Fruit fly (Drosophila melanogaster) whole organism, pupa: ENCODE data around the gene chinmo.

Experiments
- CG10348 ChIP-seq: fragments of 200-800 bp; sonication (Bioruptor generic); IDR thresholded peaks from 2 replicates; pipeline ENCODE4 v1.3.6; 2022; ENCODE audit warnings: missing biosample characterization, missing genetic modification characterization
- CG12605 ChIP-seq: fragments of 200-800 bp; sonication (Bioruptor generic); IDR thresholded peaks from 2 replicates; pipeline ENCODE4 v1.3.6; 2022; ENCODE audit warnings: missing biosample characterization, missing genetic modification characterization
- CG13204 ChIP-seq: fragments of 200-800 bp; sonication (Bioruptor generic); optimal IDR thresholded peaks from 2 replicates; lab custom pipeline; 2018; ENCODE audit warnings: missing biosample characterization, mild to moderate bottlenecking, missing genetic modification characterization, moderate library complexity
- CG14655 ChIP-seq: fragments of 200-800 bp; sonication (Bioruptor generic); optimal IDR thresholded peaks from 3 replicates; lab custom pipeline; 2017; ENCODE audit warnings: mild to moderate bottlenecking, missing biosample characterization, missing genetic modification reagents, missing genetic modification characterization
- CG15710 ChIP-seq: fragments of 200-800 bp; sonication (Bioruptor generic); optimal IDR thresholded peaks from 2 replicates; lab custom pipeline; 2018; ENCODE audit warnings: missing biosample characterization, mild to moderate bottlenecking, missing genetic modification characterization, moderate library complexity
- CG17806 ChIP-seq: fragments of 200-800 bp; sonication (Bioruptor generic); optimal IDR thresholded peaks from 2 replicates; lab custom pipeline; 2018; ENCODE audit warnings: missing biosample characterization, mild to moderate bottlenecking, missing genetic modification characterization, moderate library complexity
- CG32121 ChIP-seq: fragments of 200-800 bp; sonication (Bioruptor generic); IDR thresholded peaks from 2 replicates; pipeline ENCODE4 v1.3.6; 2022; ENCODE audit warnings: missing biosample characterization, missing genetic modification characterization
- CG34367 ChIP-seq: fragments of 200-800 bp; sonication (Bioruptor generic); optimal IDR thresholded peaks from 2 replicates; lab custom pipeline; 2018; ENCODE audit warnings: missing biosample characterization, mild to moderate bottlenecking, missing genetic modification characterization
- CG4496 ChIP-seq: fragments of 200-800 bp; sonication (Bioruptor generic); IDR thresholded peaks from 3 replicates; pipeline ENCODE4 v1.3.6; 2022; ENCODE audit warnings: missing biosample characterization, missing genetic modification characterization
- CG8159 ChIP-seq: fragments of 200-800 bp; sonication (Bioruptor generic); optimal IDR thresholded peaks from 3 replicates; lab custom pipeline; 2018; ENCODE audit warnings: missing biosample characterization, mild to moderate bottlenecking, missing genetic modification characterization, moderate library complexity
- CG8301 ChIP-seq: fragments of 200-800 bp; sonication (Bioruptor generic); optimal IDR thresholded peaks from 2 replicates; lab custom pipeline; 2018; ENCODE audit warnings: missing biosample characterization, mild to moderate bottlenecking, missing genetic modification characterization
- CG9948 ChIP-seq: fragments of 200-800 bp; sonication (Bioruptor generic); optimal IDR thresholded peaks from 2 replicates; lab custom pipeline; 2018; ENCODE audit warnings: missing biosample characterization, mild to moderate bottlenecking, missing genetic modification characterization, moderate library complexity
- D1 ChIP-seq: fragments of 200-800 bp; sonication (Bioruptor generic); optimal IDR thresholded peaks from 2 replicates; lab custom pipeline; 2018; ENCODE audit warnings: missing biosample characterization, mild to moderate bottlenecking, missing genetic modification characterization, moderate library complexity
- EcR ChIP-seq: fragments of 200-800 bp; sonication (Bioruptor generic); optimal IDR thresholded peaks from 3 replicates; lab custom pipeline; 2019; ENCODE audit warnings: missing biosample characterization, missing genetic modification characterization, mild to moderate bottlenecking, moderate library complexity, missing genetic modification reagents
- Ets98B ChIP-seq: fragments of 200-800 bp; sonication (Bioruptor generic); IDR thresholded peaks from 2 replicates; pipeline ENCODE4 v1.3.6; 2022; ENCODE audit warnings: missing biosample characterization, missing genetic modification characterization
- Pif1A ChIP-seq: fragments of 200-800 bp; sonication (Bioruptor generic); optimal IDR thresholded peaks from 3 replicates; lab custom pipeline; 2016; ENCODE audit warnings: missing biosample characterization, missing genetic modification characterization
- Pif1B ChIP-seq: fragments of 200-800 bp; sonication (Bioruptor generic); optimal IDR thresholded peaks from 3 replicates; lab custom pipeline; 2016; ENCODE audit warnings: missing biosample characterization, missing genetic modification characterization
- Snoo ChIP-seq: fragments of 200-800 bp; sonication (Bioruptor generic); optimal IDR thresholded peaks from 3 replicates; lab custom pipeline; 2017; ENCODE audit warnings: missing biosample characterization, mild to moderate bottlenecking, missing genetic modification characterization, inconsistent platforms
- fd96Ca ChIP-seq: fragments of 200-800 bp; sonication (Bioruptor generic); IDR thresholded peaks from 3 replicates; pipeline ENCODE4 v1.3.6; 2022; ENCODE audit warnings: missing biosample characterization, missing genetic modification characterization
- gl ChIP-seq: fragments of 200-800 bp; sonication (Bioruptor generic); optimal IDR thresholded peaks from 2 replicates; lab custom pipeline; 2018; ENCODE audit warnings: missing biosample characterization, mild to moderate bottlenecking, missing genetic modification characterization
- rn ChIP-seq: fragments of 200-800 bp; sonication (Bioruptor generic); IDR thresholded peaks from 2 replicates; pipeline ENCODE4 v1.3.6; 2022; ENCODE audit warnings: missing biosample characterization, missing genetic modification characterization

chinmo gene

dm6 chr2L:1651053-1651452 is at the start of gene chinmo:
Gene chinmo (plus strand): TSS chr2L:1651258.
- TF ChIP-seq CG14655 (GFP tag; lab: Kevin White, UChicago) = no peak
- TF ChIP-seq D1 (tag; lab: Kevin White, UChicago) = no peak
- TF ChIP-seq Pif1B (GFP tag; lab: Kevin White, UChicago) = peak; percentile 7
- peak; percentile 19 for TF ChIP-seq Pif1A (GFP tag; lab: Kevin White, UChicago)
- TF ChIP-seq Snoo (tag; lab: Kevin White, UChicago) = peak; percentile 5
- no peak for TF ChIP-seq fd96Ca (GFP tag; lab: Robert Waterston, UW)
- TF ChIP-seq CG34367 (tag; lab: Kevin White, UChicago) = no peak
- TF ChIP-seq CG32121 (GFP tag; lab: Robert Waterston, UW) = peak; percentile 53
- no peak for TF ChIP-seq CG8301 (tag; lab: Kevin White, UChicago)
- TF ChIP-seq gl (tag; lab: Kevin White, UChicago) = no peak
- TF ChIP-seq CG13204 = no peak
- TF ChIP-seq CG8159 (tag; lab: Kevin White, UChicago) = no peak
- TF ChIP-seq Ets98B (GFP tag; lab: Robert Waterston, UW) = peak; percentile 43; the same call in 1 of the 2 replicates
- TF ChIP-seq CG4496 (GFP tag; lab: Robert Waterston, UW) = no peak
- TF ChIP-seq CG17806 (tag; lab: Kevin White, UChicago) = no peak
- TF ChIP-seq CG12605 = peak; percentile 46
- no peak for TF ChIP-seq EcR (GFP tag; lab: Kevin White, UChicago)
- no peak for TF ChIP-seq CG15710 (tag; lab: Kevin White, UChicago)
- TF ChIP-seq, all 21 proteins: peak for 6

- TF ChIP-seq CG14655 (GFP tag; lab: Kevin White, UChicago) (peak; percentile 47), CG12605 (no peak), CG15710 (tag; lab: Kevin White, UChicago) (peak; percentile 34), gl (tag; lab: Kevin White, UChicago) (peak; percentile 3), CG8301 (tag; lab: Kevin White, UChicago) (peak; percentile 16), CG9948 (tag; lab: Kevin White, UChicago) (peak; percentile 62), CG8159 (tag; lab: Kevin White, UChicago) (peak; percentile 61), CG17806 (tag; lab: Kevin White, UChicago) (peak; percentile 30), Ets98B (GFP tag; lab: Robert Waterston, UW) (no peak), CG34367 (tag; lab: Kevin White, UChicago) (peak; percentile 6), Pif1B (GFP tag; lab: Kevin White, UChicago) (no peak)
Observed at dm6 chr2L:1603847-1604246, 47.2 kb upstream of the chinmo start.

- no peak for TF ChIP-seq CG10348 (GFP tag; lab: Robert Waterston, UW)
- TF ChIP-seq CG13204 = peak; percentile 19
- TF ChIP-seq CG32121 (GFP tag; lab: Robert Waterston, UW) = no peak
Observed at dm6 chr2L:1606758-1607157, 44.3 kb upstream of the chinmo start.

dm6 chr2L:1611122-1611521 is 39.9 kb upstream of the chinmo start, which contains the start of the genes Rab3GAP1 and CG14352:
Gene Rab3GAP1 (minus strand): TSS chr2L:1611157.
Gene CG14352 (plus strand): TSS chr2L:1611410.
- TF ChIP-seq CG15710 (tag; lab: Kevin White, UChicago) = peak; percentile 77
- TF ChIP-seq CG8301 (tag; lab: Kevin White, UChicago) = peak; percentile 59
- TF ChIP-seq CG17806 (tag; lab: Kevin White, UChicago) = peak; percentile 72
- TF ChIP-seq CG8159 (tag; lab: Kevin White, UChicago) = peak; percentile 72
- peak; percentile 66 for TF ChIP-seq Ets98B (GFP tag; lab: Robert Waterston, UW)
- TF ChIP-seq fd96Ca (GFP tag; lab: Robert Waterston, UW) = peak; percentile 79
- no peak for TF ChIP-seq gl (tag; lab: Kevin White, UChicago)
- TF ChIP-seq CG14655 (GFP tag; lab: Kevin White, UChicago) = no peak
- TF ChIP-seq CG4496 (GFP tag; lab: Robert Waterston, UW) = peak; percentile 80
- no peak for TF ChIP-seq Pif1A (GFP tag; lab: Kevin White, UChicago)
- peak; percentile 71 for TF ChIP-seq rn (GFP tag; lab: Robert Waterston, UW)
- TF ChIP-seq Snoo (tag; lab: Kevin White, UChicago) = peak; percentile 59
- TF ChIP-seq EcR (GFP tag; lab: Kevin White, UChicago) = no peak
- no peak for TF ChIP-seq Pif1B (GFP tag; lab: Kevin White, UChicago)
- peak; percentile 57 for TF ChIP-seq CG34367 (tag; lab: Kevin White, UChicago)
- TF ChIP-seq CG13204 = no peak
- TF ChIP-seq CG9948 (tag; lab: Kevin White, UChicago) = peak; percentile 74
- TF ChIP-seq CG12605 = no peak
- TF ChIP-seq D1 (tag; lab: Kevin White, UChicago) = no peak
- TF ChIP-seq CG10348 (GFP tag; lab: Robert Waterston, UW) = 0 out of 2 replicates have a peak, but pooled peaks have one; percentile 8
- peak; percentile 73; the same call in 1 of the 2 replicates for TF ChIP-seq CG32121 (GFP tag; lab: Robert Waterston, UW)

dm6 chr2L:1613748-1614365 is 37.2 kb upstream of the chinmo start, which contains the start of gene RFeSP:
Gene RFeSP (minus strand): TSS chr2L:1614160.
- TF ChIP-seq EcR (GFP tag; lab: Kevin White, UChicago) (no peak), Ets98B (GFP tag; lab: Robert Waterston, UW) (no peak)

dm6 chr2L:1615753-1616152 is 35.3 kb upstream of the chinmo start:
- TF ChIP-seq CG8159 (tag; lab: Kevin White, UChicago) (no peak), Ets98B (GFP tag; lab: Robert Waterston, UW) (peak; percentile 29; the same call in 1 of the 2 replicates)
- TF ChIP-seq, all 21 proteins: peak for 1
